Worm (Caenorhabditis elegans) whole organism, mixed stage, embryonic: ENCODE results near the gene srh-16.

Experiments used
- bed-3 ChIP-seq: fragments of 200-800 bp; sonication (Bioruptor generic); optimal IDR thresholded peaks from 3 replicates; lab custom pipeline; 2018; ENCODE audit warnings: mild to moderate bottlenecking, missing genetic modification characterization, moderate library complexity, missing compliant biosample characterization
- ceh-43 ChIP-seq: fragments of 200-800 bp; sonication (Bioruptor generic); optimal IDR thresholded peaks from 2 replicates; lab custom pipeline; 2018; ENCODE audit warnings: mild to moderate bottlenecking, missing genetic modification characterization, moderate library complexity, missing compliant biosample characterization
- ceh-83 ChIP-seq: fragments of 200-800 bp; sonication (Bioruptor generic); optimal IDR thresholded peaks from 2 replicates; lab custom pipeline; 2018; ENCODE audit warnings: mild to moderate bottlenecking, missing genetic modification characterization, missing compliant biosample characterization
- ces-1 ChIP-seq: fragments of 150-350 bp; optimal IDR thresholded peaks from 2 replicates; lab custom pipeline; 2014; ENCODE audit warnings: missing biosample characterization, missing genetic modification reagents, missing genetic modification characterization
- drap-1 ChIP-seq: fragments of 200-800 bp; sonication (Bioruptor generic); optimal IDR thresholded peaks from 3 replicates; lab custom pipeline; 2018; ENCODE audit warnings: mild to moderate bottlenecking, missing genetic modification characterization, missing compliant biosample characterization
- elt-3 ChIP-seq: fragments of 150-350 bp; optimal IDR thresholded peaks from 2 replicates; lab custom pipeline; 2014; ENCODE audit warnings: missing biosample characterization, missing genetic modification characterization
- mls-2 ChIP-seq: sonication (generic microtip); optimal IDR thresholded peaks from 2 replicates; lab custom pipeline; 2016; ENCODE audit warnings: mild to moderate bottlenecking, missing genetic modification characterization, moderate library complexity, missing compliant biosample characterization
- nhr-237 ChIP-seq: fragments of 150-350 bp; optimal IDR thresholded peaks from 2 replicates; lab custom pipeline; 2014; ENCODE audit warnings: missing biosample characterization, missing genetic modification characterization
- pha-4 ChIP-seq: fragments of 150-350 bp; optimal IDR thresholded peaks from 2 replicates; lab custom pipeline; 2018; ENCODE audit warnings: missing biosample characterization, missing genetic modification reagents, missing genetic modification characterization
- sem-2 ChIP-seq: fragments of 200-800 bp; sonication (Bioruptor generic); optimal IDR thresholded peaks from 2 replicates; lab custom pipeline; 2018; ENCODE audit warnings: mild to moderate bottlenecking, missing genetic modification characterization, missing compliant biosample characterization
- snpc-4 ChIP-seq: fragments of 150-350 bp; optimal IDR thresholded peaks from 2 replicates; lab custom pipeline; 2014; ENCODE audit warnings: missing biosample characterization, missing genetic modification characterization
- unc-39 ChIP-seq: fragments of 150-350 bp; optimal IDR thresholded peaks from 2 replicates; lab custom pipeline; 2014; ENCODE audit warnings: missing biosample characterization, missing genetic modification characterization
- unc-62 ChIP-seq: fragments of 150-350 bp; optimal IDR thresholded peaks from 2 replicates; lab custom pipeline; 2014; ENCODE audit warnings: missing biosample characterization, missing genetic modification reagents, missing genetic modification characterization
- zip-8 ChIP-seq: fragments of 150-350 bp; optimal IDR thresholded peaks from 2 replicates; lab custom pipeline; 2014; ENCODE audit warnings: missing biosample characterization, missing genetic modification characterization

DNA sequence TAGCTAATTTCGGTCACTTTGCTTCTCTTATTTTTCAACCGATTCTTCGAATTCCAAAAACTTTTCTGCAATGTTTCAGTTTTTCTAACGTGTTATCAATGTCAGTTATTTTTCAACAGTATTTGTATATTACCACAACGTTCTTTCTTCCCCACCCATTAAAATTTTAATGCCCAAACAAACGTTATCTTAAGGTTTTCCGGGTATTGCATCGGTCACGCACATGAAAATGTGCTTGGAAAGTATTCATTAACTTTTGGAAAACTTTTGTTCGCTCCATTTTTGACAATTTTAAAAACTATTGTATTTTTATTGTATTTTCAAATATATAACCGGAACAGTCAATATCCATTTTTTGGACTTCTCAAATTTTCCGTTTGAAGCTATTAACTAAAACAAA lies 4.5 kb downstream of the srh-16 start:
- TF ChIP-seq nhr-237, result no peak
- TF ChIP-seq pha-4 (tag; lab: Kevin White, UChicago), result no peak
- no peak for TF ChIP-seq snpc-4 (tag; lab: Kevin White, UChicago)
- TF ChIP-seq unc-39 (tag; lab: Kevin White, UChicago), result no peak
- TF ChIP-seq bed-3, result no peak
- no peak for TF ChIP-seq ceh-83 (GFP tag; lab: Kevin White, UChicago)
- TF ChIP-seq ces-1 (GFP tag; lab: Kevin White, UChicago), result no peak
- no peak for TF ChIP-seq ceh-43
- no peak for TF ChIP-seq drap-1 (GFP tag; lab: Kevin White, UChicago)
- no peak for TF ChIP-seq mls-2 (tag; lab: Kevin White, UChicago)
- no peak for TF ChIP-seq sem-2
- no peak for TF ChIP-seq elt-3
- no peak for TF ChIP-seq zip-8 (tag; lab: Kevin White, UChicago)
- no peak for TF ChIP-seq unc-62 (GFP tag; lab: Kevin White, UChicago)
